Worm (Caenorhabditis elegans) whole organism, mixed stage, embryonic: ENCODE results near the gene nyn-1.

Experiments used
- bed-3 ChIP-seq: fragments of 200-800 bp; sonication (Bioruptor generic); optimal IDR thresholded peaks from 3 replicates; lab custom pipeline; 2018; ENCODE audit warnings: mild to moderate bottlenecking, missing genetic modification characterization, moderate library complexity, missing compliant biosample characterization
- blmp-1 ChIP-seq: fragments of 150-350 bp; optimal IDR thresholded peaks from 2 replicates; lab custom pipeline; 2014; ENCODE audit warnings: missing biosample characterization, missing genetic modification characterization
- ceh-39 ChIP-seq: fragments of 150-350 bp; optimal IDR thresholded peaks from 2 replicates; lab custom pipeline; 2014; ENCODE audit warnings: missing biosample characterization, missing genetic modification characterization
- ceh-43 ChIP-seq: fragments of 200-800 bp; sonication (Bioruptor generic); optimal IDR thresholded peaks from 2 replicates; lab custom pipeline; 2018; ENCODE audit warnings: mild to moderate bottlenecking, missing genetic modification characterization, moderate library complexity, missing compliant biosample characterization
- ceh-83 ChIP-seq: fragments of 200-800 bp; sonication (Bioruptor generic); optimal IDR thresholded peaks from 2 replicates; lab custom pipeline; 2018; ENCODE audit warnings: mild to moderate bottlenecking, missing genetic modification characterization, missing compliant biosample characterization
- ces-1 ChIP-seq: fragments of 150-350 bp; optimal IDR thresholded peaks from 2 replicates; lab custom pipeline; 2014; ENCODE audit warnings: missing biosample characterization, missing genetic modification reagents, missing genetic modification characterization
- cnd-1 ChIP-seq: fragments of 200-800 bp; sonication (Bioruptor generic); optimal IDR thresholded peaks from 2 replicates; lab custom pipeline; 2018; ENCODE audit warnings: mild to moderate bottlenecking, missing genetic modification characterization, missing compliant biosample characterization
- drap-1 ChIP-seq: fragments of 200-800 bp; sonication (Bioruptor generic); optimal IDR thresholded peaks from 3 replicates; lab custom pipeline; 2018; ENCODE audit warnings: mild to moderate bottlenecking, missing genetic modification characterization, missing compliant biosample characterization
- elt-1 ChIP-seq: sonication (generic microtip); optimal IDR thresholded peaks from 2 replicates; lab custom pipeline; 2017; ENCODE audit warnings: missing genetic modification characterization, mild to moderate bottlenecking, missing compliant biosample characterization, antibody characterized with exemption, moderate library complexity, borderline replicate concordance; ENCODE audit not compliant: insufficient read depth
- elt-3 ChIP-seq: fragments of 150-350 bp; optimal IDR thresholded peaks from 2 replicates; lab custom pipeline; 2014; ENCODE audit warnings: missing biosample characterization, missing genetic modification characterization
- flh-1 ChIP-seq: fragments of 200-800 bp; sonication (Bioruptor generic); optimal IDR thresholded peaks from 2 replicates; lab custom pipeline; 2018; ENCODE audit warnings: mild to moderate bottlenecking, missing genetic modification characterization, moderate library complexity, missing compliant biosample characterization
- ham-2 ChIP-seq: fragments of 200-800 bp; sonication (Bioruptor generic); optimal IDR thresholded peaks from 2 replicates; lab custom pipeline; 2018; ENCODE audit warnings: mild to moderate bottlenecking, missing genetic modification characterization, missing compliant biosample characterization
- hlh-1 ChIP-seq: fragments of 150-350 bp; optimal IDR thresholded peaks from 2 replicates; lab custom pipeline; 2014; ENCODE audit warnings: missing biosample characterization, missing genetic modification reagents, missing genetic modification characterization
- lin-32 ChIP-seq: fragments of 200-800 bp; sonication (Bioruptor generic); optimal IDR thresholded peaks from 2 replicates; lab custom pipeline; 2018; ENCODE audit warnings: mild to moderate bottlenecking, missing genetic modification characterization, missing compliant biosample characterization
- lsy-2 ChIP-seq: fragments of 150-350 bp; optimal IDR thresholded peaks from 2 replicates; lab custom pipeline; 2014; ENCODE audit warnings: missing biosample characterization, missing genetic modification characterization
- mab-5 ChIP-seq: fragments of 150-350 bp; optimal IDR thresholded peaks from 2 replicates; lab custom pipeline; 2014; ENCODE audit warnings: missing biosample characterization, missing genetic modification characterization
- mep-1 ChIP-seq: fragments of 150-350 bp; optimal IDR thresholded peaks from 2 replicates; lab custom pipeline; 2017; ENCODE audit warnings: missing biosample characterization, missing genetic modification reagents, missing genetic modification characterization, inconsistent platforms
- mls-2 ChIP-seq: sonication (generic microtip); optimal IDR thresholded peaks from 2 replicates; lab custom pipeline; 2016; ENCODE audit warnings: mild to moderate bottlenecking, missing genetic modification characterization, moderate library complexity, missing compliant biosample characterization
- nhr-12 ChIP-seq: fragments of 150-350 bp; optimal IDR thresholded peaks from 2 replicates; lab custom pipeline; 2014; ENCODE audit warnings: missing biosample characterization, missing genetic modification characterization
- nhr-2 ChIP-seq: fragments of 150-350 bp; optimal IDR thresholded peaks from 2 replicates; lab custom pipeline; 2014; ENCODE audit warnings: missing biosample characterization, missing genetic modification characterization
- nhr-237 ChIP-seq: fragments of 150-350 bp; optimal IDR thresholded peaks from 2 replicates; lab custom pipeline; 2014; ENCODE audit warnings: missing biosample characterization, missing genetic modification characterization
- nhr-76 ChIP-seq: sonication (generic microtip); optimal IDR thresholded peaks from 2 replicates; lab custom pipeline; 2017; ENCODE audit warnings: missing biosample characterization, missing genetic modification characterization
- pha-4 ChIP-seq: fragments of 150-350 bp; optimal IDR thresholded peaks from 2 replicates; lab custom pipeline; 2018; ENCODE audit warnings: missing biosample characterization, missing genetic modification reagents, missing genetic modification characterization
- sem-2 ChIP-seq: fragments of 200-800 bp; sonication (Bioruptor generic); optimal IDR thresholded peaks from 2 replicates; lab custom pipeline; 2018; ENCODE audit warnings: mild to moderate bottlenecking, missing genetic modification characterization, missing compliant biosample characterization
- snpc-4 ChIP-seq: fragments of 150-350 bp; optimal IDR thresholded peaks from 2 replicates; lab custom pipeline; 2014; ENCODE audit warnings: missing biosample characterization, missing genetic modification characterization
- tbx-8 ChIP-seq: fragments of 200-800 bp; sonication (Bioruptor generic); optimal IDR thresholded peaks from 2 replicates; lab custom pipeline; 2018; ENCODE audit warnings: mild to moderate bottlenecking, missing genetic modification characterization, moderate library complexity, missing compliant biosample characterization
- unc-120 ChIP-seq: sonication (generic microtip); optimal IDR thresholded peaks from 2 replicates; lab custom pipeline; 2017; ENCODE audit warnings: missing genetic modification characterization, missing compliant biosample characterization; ENCODE audit not compliant: poor library complexity, severe bottlenecking
- unc-39 ChIP-seq: fragments of 150-350 bp; optimal IDR thresholded peaks from 2 replicates; lab custom pipeline; 2014; ENCODE audit warnings: missing biosample characterization, missing genetic modification characterization
- unc-62 ChIP-seq: fragments of 150-350 bp; optimal IDR thresholded peaks from 2 replicates; lab custom pipeline; 2014; ENCODE audit warnings: missing biosample characterization, missing genetic modification reagents, missing genetic modification characterization
- zip-8 ChIP-seq: fragments of 150-350 bp; optimal IDR thresholded peaks from 2 replicates; lab custom pipeline; 2014; ENCODE audit warnings: missing biosample characterization, missing genetic modification characterization
- ztf-11 ChIP-seq: fragments of 150-350 bp; optimal IDR thresholded peaks from 2 replicates; lab custom pipeline; 2014; ENCODE audit warnings: missing biosample characterization, missing genetic modification characterization

The nyn-1 gene

DNA sequence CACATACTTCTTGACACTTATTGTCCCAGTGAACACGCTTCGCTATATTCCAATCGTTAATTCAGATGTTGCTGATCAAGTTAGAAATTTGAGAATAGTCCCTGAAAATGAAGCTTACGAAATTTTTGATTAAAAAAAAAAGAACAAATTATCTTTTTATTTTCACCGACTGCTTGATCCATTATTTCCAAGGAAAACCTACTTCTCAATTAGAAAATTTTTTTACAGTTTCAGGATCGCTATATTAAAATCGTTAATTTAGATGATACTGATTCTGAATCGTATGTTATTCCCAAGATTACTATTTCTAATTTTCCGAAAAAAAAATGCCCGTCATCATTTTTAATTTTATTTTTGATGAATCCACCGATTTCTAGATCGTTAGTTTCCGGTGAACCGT, 11.8 kb upstream of the nyn-1 start, which contains the start of gene T23G4.127:
TSS of gene T23G4.127 (minus strand) at position 101 of the 400 bp plus-strand sequence.
- TF ChIP-seq pha-4 (no peak), ham-2 (GFP tag; lab: Kevin White, UChicago) (no peak), zip-8 (tag; lab: Kevin White, UChicago) (no peak), lin-32 (GFP tag; lab: Kevin White, UChicago) (no peak), ces-1 (no peak), nhr-76 (no peak), elt-3 (tag; lab: Kevin White, UChicago) (no peak), lsy-2 (tag; lab: Kevin White, UChicago) (no peak), blmp-1 (tag; lab: Kevin White, UChicago) (no peak), hlh-1 (tag; lab: Kevin White, UChicago) (no peak), cnd-1 (tag; lab: Kevin White, UChicago) (no peak), ztf-11 (tag; lab: Kevin White, UChicago) (no peak), mep-1 (tag; lab: Kevin White, UChicago) (no peak), unc-62 (GFP tag; lab: Kevin White, UChicago) (no peak), ceh-83 (no peak), unc-120 (tag; lab: Kevin White, UChicago) (no peak)

- TF ChIP-seq nhr-76 (no peak), nhr-2 (tag; lab: Kevin White, UChicago) (no peak), bed-3 (no peak), drap-1 (no peak), unc-62 (GFP tag; lab: Kevin White, UChicago) (no peak), sem-2 (GFP tag; lab: Kevin White, UChicago) (no peak), mab-5 (tag; lab: Kevin White, UChicago) (no peak), elt-3 (tag; lab: Kevin White, UChicago) (no peak), unc-39 (tag; lab: Kevin White, UChicago) (no peak), lin-32 (GFP tag; lab: Kevin White, UChicago) (no peak), blmp-1 (tag; lab: Kevin White, UChicago) (no peak), nhr-237 (tag; lab: Kevin White, UChicago) (no peak), zip-8 (tag; lab: Kevin White, UChicago) (no peak), hlh-1 (tag; lab: Kevin White, UChicago) (no peak)
- TF ChIP-seq, all 35 proteins: peak for 0
These were observed 10.1 kb upstream of the nyn-1 start for ce11 chrIV:13696900-13697299.

ce11 chrIV:13695720-13696364, 9.0 kb upstream of the nyn-1 start:
- peak; percentile 44 for TF ChIP-seq hlh-1 (tag; lab: Kevin White, UChicago)
- peak; percentile 82 for TF ChIP-seq nhr-2 (tag; lab: Kevin White, UChicago)
- no peak for TF ChIP-seq lsy-2 (tag; lab: Kevin White, UChicago)
- TF ChIP-seq mab-5 (tag; lab: Kevin White, UChicago) = peak; percentile 70
- no peak for TF ChIP-seq ceh-39 (tag; lab: Kevin White, UChicago)
- TF ChIP-seq unc-62 (GFP tag; lab: Kevin White, UChicago) = peak; percentile 99
- peak; percentile 29 for TF ChIP-seq elt-1 (tag; lab: Kevin White, UChicago)
- peak; percentile 33 for TF ChIP-seq unc-120 (tag; lab: Kevin White, UChicago)

DNA sequence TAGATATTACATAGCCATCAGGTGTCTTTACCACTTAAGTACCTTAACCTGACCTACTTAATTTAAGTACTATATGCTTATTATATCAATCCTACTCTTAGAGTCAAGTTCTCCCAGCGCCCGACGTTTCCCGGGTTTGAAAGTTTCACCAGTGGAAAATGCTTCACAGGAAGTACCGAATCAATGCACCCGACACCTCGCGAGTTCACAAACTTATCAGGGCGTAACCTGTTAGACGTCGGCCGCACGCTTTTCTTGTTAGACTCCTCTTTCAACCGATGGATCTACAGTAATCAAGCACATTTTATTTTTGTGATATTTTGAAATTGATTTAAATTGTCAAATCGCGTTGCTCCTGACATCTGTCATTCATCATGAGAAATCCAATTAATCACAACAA, 8.5 kb upstream of the nyn-1 start:
- no peak for TF ChIP-seq tbx-8 (GFP tag; lab: Kevin White, UChicago)
- no peak for TF ChIP-seq nhr-237 (tag; lab: Kevin White, UChicago)
- no peak for TF ChIP-seq mab-5 (tag; lab: Kevin White, UChicago)
- TF ChIP-seq sem-2 (GFP tag; lab: Kevin White, UChicago) = no peak
- no peak for TF ChIP-seq unc-120 (tag; lab: Kevin White, UChicago)
- no peak for TF ChIP-seq mls-2
- TF ChIP-seq ceh-43 (GFP tag; lab: Kevin White, UChicago) = no peak
- no peak for TF ChIP-seq nhr-12 (tag; lab: Kevin White, UChicago)
- no peak for TF ChIP-seq snpc-4 (tag; lab: Kevin White, UChicago)
- no peak for TF ChIP-seq unc-39 (tag; lab: Kevin White, UChicago)
- TF ChIP-seq nhr-2 (tag; lab: Kevin White, UChicago) = no peak
- no peak for TF ChIP-seq nhr-76
- no peak for TF ChIP-seq pha-4
- no peak for TF ChIP-seq lin-32 (GFP tag; lab: Kevin White, UChicago)
- no peak for TF ChIP-seq flh-1 (GFP tag; lab: Kevin White, UChicago)
- TF ChIP-seq, all 35 proteins: peak for 0
